Worm (Caenorhabditis elegans) whole organism, early embryonic: ENCODE data around the gene F47C12.8.

Experiments
- aly-1 ChIP-seq: sonication (generic microtip); optimal IDR thresholded peaks from 2 replicates; lab custom pipeline; 2016; ENCODE audit warnings: missing genetic modification characterization, missing compliant biosample characterization
- ama-1 ChIP-seq: fragments of 150-350 bp; optimal IDR thresholded peaks from 2 replicates; lab custom pipeline; 2014
- ceh-13 ChIP-seq: fragments of 200-800 bp; sonication (Bioruptor generic); optimal IDR thresholded peaks from 2 replicates; lab custom pipeline; 2018; ENCODE audit warnings: mild to moderate bottlenecking, missing genetic modification characterization, missing compliant biosample characterization
- ceh-36 ChIP-seq: sonication (generic microtip); optimal IDR thresholded peaks from 2 replicates; lab custom pipeline; 2016; ENCODE audit warnings: missing genetic modification characterization, inconsistent platforms, missing compliant biosample characterization
- ets-7 ChIP-seq: sonication (generic microtip); optimal IDR thresholded peaks from 2 replicates; lab custom pipeline; 2016; ENCODE audit warnings: missing genotype, missing genetic modification characterization, missing compliant biosample characterization
- flt-1 ChIP-seq: fragments of 200-800 bp; sonication (Bioruptor generic); IDR thresholded peaks from 2 replicates; pipeline ENCODE4 v1.3.6; 2022; ENCODE audit warnings: missing genetic modification characterization, missing compliant biosample characterization
- hnd-1 ChIP-seq: sonication (generic microtip); optimal IDR thresholded peaks from 2 replicates; lab custom pipeline; 2016; ENCODE audit warnings: missing genetic modification characterization, missing compliant biosample characterization
- pes-1 ChIP-seq: fragments of 200-800 bp; sonication (Bioruptor generic); IDR thresholded peaks from 2 replicates; pipeline ENCODE4 v1.3.6; 2022; ENCODE audit warnings: missing genetic modification reagents, missing genetic modification characterization, missing compliant biosample characterization
- scrt-1 ChIP-seq: fragments of 200-800 bp; sonication (Bioruptor generic); IDR thresholded peaks from 2 replicates; pipeline ENCODE4 v1.3.6; 2022; ENCODE audit warnings: missing genetic modification characterization, missing compliant biosample characterization
- tbx-11 ChIP-seq: fragments of 200-800 bp; sonication (Bioruptor generic); IDR thresholded peaks from 2 replicates; pipeline ENCODE4 v1.3.6; 2022; ENCODE audit warnings: missing genetic modification characterization, missing compliant biosample characterization
- tbx-37 ChIP-seq: fragments of 200-800 bp; sonication (Bioruptor generic); conservative IDR thresholded peaks from 2 replicates; pipeline ENCODE4 v1.3.6; 2022; ENCODE audit warnings: missing genetic modification reagents, missing genetic modification characterization, missing compliant biosample characterization
- tra-4 ChIP-seq: sonication (generic microtip); optimal IDR thresholded peaks from 2 replicates; lab custom pipeline; 2017; ENCODE audit warnings: missing genetic modification characterization, missing compliant biosample characterization

ce11 chrIV:3962584-3962983 lies 35.8 kb downstream of the F47C12.8 start, which contains the start of gene Y46C8AM.1:
- TF ChIP-seq ama-1 (no peak), hnd-1 (tag; lab: Kevin White, UChicago) (no peak), tra-4 (no peak), ceh-36 (tag; lab: Kevin White, UChicago) (no peak), tbx-11 (GFP tag; lab: Robert Waterston, UW) (no peak), flt-1 (no peak), tbx-37 (GFP tag; lab: Robert Waterston, UW) (no peak), ceh-13 (GFP tag; lab: Kevin White, UChicago) (no peak), ets-7 (no peak), pes-1 (no peak), aly-1 (tag; lab: Kevin White, UChicago) (no peak), scrt-1 (GFP tag; lab: Robert Waterston, UW) (no peak)
